Worm (Caenorhabditis elegans) whole organism, young adult: ENCODE results near the gene tag-281.

ENCODE experiments used
- B0019.2 ChIP-seq: fragments of 200-800 bp; sonication (Bioruptor generic); conservative IDR thresholded peaks from 2 replicates; pipeline ENCODE4 v1.3.6; 2022; ENCODE audit warnings: missing genetic modification reagents, missing genetic modification characterization, missing compliant biosample characterization
- C17E4.6 ChIP-seq: fragments of 200-800 bp; sonication (Bioruptor generic); IDR thresholded peaks from 2 replicates; pipeline ENCODE4 v1.3.6; 2022; ENCODE audit warnings: missing genetic modification reagents, missing genetic modification characterization, missing compliant biosample characterization
- F10E7.11 ChIP-seq: sonication (generic microtip); optimal IDR thresholded peaks from 2 replicates; lab custom pipeline; 2017; ENCODE audit warnings: mild to moderate bottlenecking, missing genetic modification characterization, moderate library complexity, missing compliant biosample characterization
- F55B11.4 ChIP-seq: sonication (generic microtip); optimal IDR thresholded peaks from 2 replicates; lab custom pipeline; 2016; ENCODE audit warnings: missing compliant biosample characterization, missing genetic modification characterization, borderline replicate concordance; ENCODE audit not compliant: insufficient read depth
- F57C9.4 ChIP-seq: sonication (generic microtip); optimal IDR thresholded peaks from 2 replicates; lab custom pipeline; 2017; ENCODE audit warnings: mild to moderate bottlenecking, missing genetic modification characterization, missing compliant biosample characterization
- T07F8.4 ChIP-seq: sonication (generic microtip); optimal IDR thresholded peaks from 2 replicates; lab custom pipeline; 2016; ENCODE audit warnings: mild to moderate bottlenecking, missing genetic modification characterization, moderate library complexity, missing compliant biosample characterization
- Y56A3A.18 ChIP-seq: fragments of 200-800 bp; sonication (Bioruptor generic); IDR thresholded peaks from 2 replicates; pipeline ENCODE4 v1.3.6; 2022; ENCODE audit warnings: missing genetic modification reagents, missing genetic modification characterization, missing compliant biosample characterization
- ZK185.1 ChIP-seq: sonication (generic microtip); optimal IDR thresholded peaks from 2 replicates; lab custom pipeline; 2016; ENCODE audit warnings: mild to moderate bottlenecking, missing genetic modification characterization, missing compliant biosample characterization; ENCODE audit not compliant: poor library complexity, severe bottlenecking
- aptf-3 ChIP-seq: fragments of 200-800 bp; sonication (Bioruptor generic); IDR thresholded peaks from 2 replicates; pipeline ENCODE4 v1.3.6; 2022; ENCODE audit warnings: missing genetic modification characterization, missing compliant biosample characterization
- attf-5 ChIP-seq: fragments of 200-800 bp; sonication (Bioruptor generic); optimal IDR thresholded peaks from 2 replicates; lab custom pipeline; 2018; ENCODE audit warnings: mild to moderate bottlenecking, missing genetic modification characterization, missing compliant biosample characterization
- cebp-1 ChIP-seq, 2 experiments: fragments of 200-800 bp in 1 of 2; sonication (Bioruptor generic) in 1 of 2; sonication (generic microtip) in 1 of 2; IDR thresholded peaks in 1 of 2; optimal IDR thresholded peaks in 1 of 2; 2 replicates each; pipeline versions ENCODE4 v1.3.6 to Lab custom; 2017 to 2022; ENCODE audit warnings: missing compliant biosample characterization in 2 of 2, missing genetic modification characterization in 2 of 2, mild to moderate bottlenecking in 1 of 2, missing genetic modification reagents in 1 of 2, moderate library complexity in 1 of 2
- ceh-100 ChIP-seq: fragments of 200-800 bp; sonication (Bioruptor generic); IDR thresholded peaks from 2 replicates; pipeline ENCODE4 v1.3.6; 2022; ENCODE audit warnings: missing genetic modification reagents, missing genetic modification characterization, missing compliant biosample characterization
- ceh-27 ChIP-seq: fragments of 200-800 bp; sonication (Bioruptor generic); optimal IDR thresholded peaks from 2 replicates; lab custom pipeline; 2018; ENCODE audit warnings: mild to moderate bottlenecking, missing genetic modification characterization, moderate library complexity, missing compliant biosample characterization
- chd-7 ChIP-seq: sonication (generic microtip); optimal IDR thresholded peaks from 2 replicates; lab custom pipeline; 2016; ENCODE audit warnings: mild to moderate bottlenecking, missing genetic modification characterization, moderate library complexity, missing compliant biosample characterization
- dox-1 ChIP-seq: fragments of 200-800 bp; sonication (Bioruptor generic); IDR thresholded peaks from 2 replicates; pipeline ENCODE4 v1.3.6; 2022; ENCODE audit warnings: missing genetic modification reagents, missing genetic modification characterization, missing compliant biosample characterization
- egl-18 ChIP-seq: fragments of 200-800 bp; sonication (Bioruptor generic); IDR thresholded peaks from 2 replicates; pipeline ENCODE4 v1.3.6; 2022; ENCODE audit warnings: missing genetic modification reagents, missing genetic modification characterization, missing compliant biosample characterization
- egrh-3 ChIP-seq: fragments of 200-800 bp; sonication (Bioruptor generic); IDR thresholded peaks from 2 replicates; pipeline ENCODE4 v1.3.6; 2022; ENCODE audit warnings: missing genetic modification reagents, missing genetic modification characterization, missing compliant biosample characterization
- fkh-3 ChIP-seq: sonication (generic microtip); optimal IDR thresholded peaks from 2 replicates; lab custom pipeline; 2016; ENCODE audit warnings: mild to moderate bottlenecking, missing genetic modification characterization, missing compliant biosample characterization
- hlh-12 ChIP-seq: sonication (generic microtip); optimal IDR thresholded peaks from 2 replicates; lab custom pipeline; 2016; ENCODE audit warnings: missing genetic modification characterization, missing compliant biosample characterization
- hmg-20 ChIP-seq: fragments of 200-800 bp; sonication (Bioruptor generic); IDR thresholded peaks from 2 replicates; pipeline ENCODE4 v1.3.6; 2022; ENCODE audit warnings: missing genetic modification reagents, missing genetic modification characterization, missing compliant biosample characterization
- madf-6 ChIP-seq: fragments of 200-800 bp; sonication (Bioruptor generic); IDR thresholded peaks from 2 replicates; pipeline ENCODE4 v1.3.6; 2022; ENCODE audit warnings: missing genetic modification reagents, missing genetic modification characterization, missing compliant biosample characterization
- madf-8 ChIP-seq: fragments of 200-800 bp; sonication (Bioruptor generic); conservative IDR thresholded peaks from 2 replicates; pipeline ENCODE4 v1.3.6; 2022; ENCODE audit warnings: missing genetic modification reagents, missing genetic modification characterization, missing compliant biosample characterization
- mel-28 ChIP-seq: sonication (generic microtip); optimal IDR thresholded peaks from 2 replicates; lab custom pipeline; 2016; ENCODE audit warnings: borderline replicate concordance, mild to moderate bottlenecking, missing genetic modification characterization, missing compliant biosample characterization
- nfya-2 ChIP-seq: fragments of 200-800 bp; sonication (Bioruptor generic); IDR thresholded peaks from 2 replicates; pipeline ENCODE4 v1.3.6; 2022; ENCODE audit warnings: missing genetic modification reagents, missing genetic modification characterization, missing compliant biosample characterization
- nhr-179 ChIP-seq: sonication (generic microtip); optimal IDR thresholded peaks from 2 replicates; lab custom pipeline; 2016; ENCODE audit warnings: mild to moderate bottlenecking, missing genetic modification characterization, missing compliant biosample characterization
- somi-1 ChIP-seq: fragments of 200-800 bp; sonication (Bioruptor generic); optimal IDR thresholded peaks from 2 replicates; lab custom pipeline; 2018; ENCODE audit warnings: mild to moderate bottlenecking, missing genetic modification characterization, missing compliant biosample characterization
- tbx-9 ChIP-seq: sonication (generic microtip); optimal IDR thresholded peaks from 2 replicates; lab custom pipeline; 2016; ENCODE audit warnings: borderline replicate concordance, missing genetic modification characterization, inconsistent platforms, missing compliant biosample characterization
- unc-130 ChIP-seq: sonication (generic microtip); optimal IDR thresholded peaks from 2 replicates; lab custom pipeline; 2016; ENCODE audit warnings: missing genetic modification reagents, missing genetic modification characterization, missing compliant biosample characterization
- xnd-1 ChIP-seq: sonication (generic microtip); optimal IDR thresholded peaks from 2 replicates; lab custom pipeline; 2016; ENCODE audit warnings: missing genotype, missing genetic modification reagents, missing genetic modification characterization, missing compliant biosample characterization
- zim-3 ChIP-seq: sonication (generic microtip); optimal IDR thresholded peaks from 2 replicates; lab custom pipeline; 2017; ENCODE audit warnings: mild to moderate bottlenecking, missing genetic modification characterization, moderate library complexity, missing compliant biosample characterization
- ztf-22 ChIP-seq: fragments of 200-800 bp; sonication (Bioruptor generic); optimal IDR thresholded peaks from 2 replicates; lab custom pipeline; 2018; ENCODE audit warnings: mild to moderate bottlenecking, missing genetic modification characterization, moderate library complexity, missing compliant biosample characterization
- ztf-25 ChIP-seq: fragments of 200-800 bp; sonication (Bioruptor generic); IDR thresholded peaks from 2 replicates; pipeline ENCODE4 v1.3.6; 2022; ENCODE audit warnings: missing genetic modification reagents, missing genetic modification characterization, missing compliant biosample characterization
- ztf-6 ChIP-seq: fragments of 200-800 bp; sonication (Bioruptor generic); IDR thresholded peaks from 2 replicates; pipeline ENCODE4 v1.3.6; 2022; ENCODE audit warnings: missing genetic modification reagents, missing genetic modification characterization, missing compliant biosample characterization

The tag-281 gene

DNA sequence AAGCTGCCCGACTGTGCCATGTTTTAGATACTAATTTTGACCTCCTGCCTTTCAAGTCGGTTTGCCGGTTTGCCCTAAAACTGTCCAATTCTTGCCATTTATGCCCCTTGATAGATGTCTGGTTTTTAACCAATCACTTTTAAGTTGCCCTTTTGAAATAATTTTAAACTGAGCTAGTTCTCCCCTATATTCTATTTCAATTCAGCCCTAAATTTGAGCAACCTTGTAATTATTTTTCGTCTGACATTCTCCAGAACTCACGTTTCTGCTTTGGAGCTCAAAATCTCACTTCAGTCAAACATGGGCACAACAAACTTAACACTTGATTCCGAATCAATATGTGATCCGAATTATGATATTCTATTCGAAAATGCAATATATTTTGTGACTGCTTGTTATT is 13.8 kb downstream of the tag-281 start, which contains the start of gene srg-17:
TSS of gene srg-17 (plus strand) at position 301 of the 400 bp plus-strand sequence.
- no peak for TF ChIP-seq cebp-1 (GFP tag; IDR thresholded peaks at IDR 0.05; lab: Robert Waterston, UW)
- no peak for TF ChIP-seq cebp-1 (tag; optimal IDR thresholded peaks at IDR 0.05; lab: Kevin White, UChicago)
- TF ChIP-seq ceh-100 (GFP tag; lab: Robert Waterston, UW), result no peak
- TF ChIP-seq ztf-22 (GFP tag; lab: Kevin White, UChicago), result no peak
- no peak for TF ChIP-seq F10E7.11
- TF ChIP-seq F57C9.4 (tag; lab: Kevin White, UChicago), result no peak
- no peak for TF ChIP-seq hlh-12 (tag; lab: Kevin White, UChicago)
- no peak for TF ChIP-seq fkh-3
- no peak for TF ChIP-seq mel-28
- no peak for TF ChIP-seq ceh-27
- no peak for TF ChIP-seq nfya-2 (GFP tag; lab: Robert Waterston, UW)
- TF ChIP-seq dox-1 (GFP tag; lab: Robert Waterston, UW), result no peak
- no peak for TF ChIP-seq ztf-25 (GFP tag; lab: Robert Waterston, UW)
- TF ChIP-seq Y56A3A.18 (GFP tag; lab: Robert Waterston, UW), result no peak
- TF ChIP-seq T07F8.4, result no peak
- no peak for TF ChIP-seq ztf-6 (GFP tag; lab: Robert Waterston, UW)
- no peak for TF ChIP-seq C17E4.6 (GFP tag; lab: Robert Waterston, UW)
- no peak for TF ChIP-seq somi-1 (GFP tag; lab: Kevin White, UChicago)

DNA sequence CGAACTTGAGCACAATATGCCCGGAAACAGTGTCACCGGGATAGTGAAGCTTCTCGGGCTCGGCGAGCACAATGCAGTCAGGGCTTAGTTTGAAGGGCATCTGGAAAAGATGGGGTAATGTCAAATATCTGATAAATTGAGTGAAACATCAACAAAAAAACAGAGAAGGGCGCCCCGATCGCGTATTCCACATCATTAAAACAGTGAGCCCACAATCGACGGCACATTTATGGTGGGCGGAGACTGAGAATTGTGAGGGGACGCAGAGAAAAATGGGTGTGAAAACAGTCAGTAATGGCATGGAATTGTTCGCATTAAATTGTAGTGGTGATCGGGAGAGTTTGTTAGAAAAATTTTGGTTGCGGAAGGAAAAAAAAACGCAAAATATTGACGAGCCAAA is 21.2 kb downstream of the tag-281 start, which contains the start of gene arrd-9:
TSS of gene arrd-9 (minus strand) at position 101 of the 400 bp plus-strand sequence.
- TF ChIP-seq egrh-3, result no peak
- TF ChIP-seq aptf-3 (GFP tag; lab: Robert Waterston, UW), result no peak
- TF ChIP-seq F55B11.4 (tag; lab: Kevin White, UChicago), result no peak
- TF ChIP-seq nhr-179 (tag; lab: Kevin White, UChicago), result no peak
- no peak for TF ChIP-seq ceh-100 (GFP tag; lab: Robert Waterston, UW)
- no peak for TF ChIP-seq xnd-1 (tag; lab: Kevin White, UChicago)
- TF ChIP-seq madf-6 (GFP tag; lab: Robert Waterston, UW), result no peak
- no peak for TF ChIP-seq zim-3 (tag; lab: Kevin White, UChicago)

DNA sequence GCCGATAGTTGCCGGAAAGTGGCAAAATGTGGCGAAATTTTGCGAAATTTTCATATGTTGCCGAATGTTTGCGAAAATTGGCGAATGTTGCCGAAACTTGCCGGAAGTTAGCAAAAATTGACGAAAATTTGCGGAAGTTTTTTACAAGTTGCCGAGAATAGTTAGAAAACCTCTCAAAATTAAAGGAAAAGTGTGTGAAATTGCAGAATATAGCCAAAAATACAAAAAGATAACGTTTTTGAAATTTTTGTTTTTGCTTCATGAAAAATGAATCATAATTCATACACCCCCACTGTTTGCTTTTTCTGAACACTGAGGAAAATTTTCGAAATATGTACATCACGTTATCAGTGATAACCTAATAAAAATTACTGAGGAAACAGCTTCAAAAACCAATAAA is 22.1 kb downstream of the tag-281 start:
- no peak for TF ChIP-seq hmg-20 (GFP tag; lab: Robert Waterston, UW)
- TF ChIP-seq madf-8 (GFP tag; lab: Robert Waterston, UW), result no peak
- TF ChIP-seq, all 124 proteins: peak for 0

DNA sequence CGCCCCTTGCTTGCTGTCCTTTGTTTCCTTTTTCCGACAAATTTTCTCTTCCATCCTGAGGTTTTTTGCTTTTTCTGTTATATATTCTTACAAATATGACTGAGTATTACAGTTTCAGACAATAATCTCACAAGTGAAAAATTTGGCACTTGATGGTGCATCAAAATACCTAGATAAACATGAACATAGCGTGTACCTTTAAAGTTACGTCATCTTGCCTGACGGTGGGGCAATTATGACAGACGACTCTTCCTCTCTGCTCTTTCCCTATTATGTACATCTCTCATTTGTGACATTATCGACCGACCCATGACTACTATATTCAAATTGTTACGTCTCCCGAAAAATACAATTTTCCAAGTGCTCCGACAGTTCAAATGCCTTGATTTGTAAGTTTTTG is 23.1 kb downstream of the tag-281 start, which contains the start of gene fbxb-102:
TSS of gene fbxb-102 (plus strand) at position 301 of the 400 bp plus-strand sequence.
- no peak for TF ChIP-seq egl-18 (GFP tag; lab: Robert Waterston, UW)
- TF ChIP-seq ztf-6 (GFP tag; lab: Robert Waterston, UW), result no peak
- no peak for TF ChIP-seq C17E4.6 (GFP tag; lab: Robert Waterston, UW)
- TF ChIP-seq ZK185.1 (tag; lab: Kevin White, UChicago), result no peak
- no peak for TF ChIP-seq unc-130
- no peak for TF ChIP-seq hlh-12 (tag; lab: Kevin White, UChicago)
- no peak for TF ChIP-seq zim-3 (tag; lab: Kevin White, UChicago)
- no peak for TF ChIP-seq B0019.2

DNA sequence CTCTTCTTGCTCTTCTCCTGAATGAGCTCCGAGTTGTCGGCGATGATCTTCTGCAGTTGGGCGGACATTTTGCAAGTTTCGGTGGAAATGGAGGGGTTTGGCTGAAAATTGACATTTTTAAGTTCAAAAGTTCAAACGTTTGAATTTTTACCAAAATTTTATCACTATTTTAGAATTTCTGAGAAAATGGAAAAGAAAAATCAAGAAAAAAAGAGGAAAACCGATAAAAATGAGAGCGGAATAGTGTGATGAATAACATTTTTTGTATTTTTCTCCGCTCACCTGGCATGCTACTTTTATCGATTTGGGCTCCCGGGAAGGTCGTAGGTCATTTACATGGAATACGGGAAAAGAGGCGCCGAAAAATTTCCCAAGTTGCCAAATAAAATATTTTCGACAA is 25.5 kb downstream of the tag-281 start, which contains the start of gene F15A4.10:
TSS of gene F15A4.10 (minus strand) at position 101 of the 400 bp plus-strand sequence.
- TF ChIP-seq tbx-9 (tag; lab: Kevin White, UChicago) (no peak), attf-5 (GFP tag; lab: Kevin White, UChicago) (no peak), chd-7 (tag; lab: Kevin White, UChicago) (no peak)
- TF ChIP-seq, all 124 proteins: peak for 0
